Worm (Caenorhabditis elegans): Measurements from ENCODE around the gene nhr-125.

ce11 chrV:4360018-4360417 lies 34.7 kb upstream of the nhr-125 start:
- TF ChIP-seq mbf-1 (tag; optimal IDR thresholded peaks at IDR 0.05) (no peak), elt-1 (tag; optimal IDR thresholded peaks at IDR 0.05) (no peak), R02D3.7 (tag; optimal IDR thresholded peaks at IDR 0.05) (no peak), C34F6.9 (tag; optimal IDR thresholded peaks at IDR 0.05) (no peak), nhr-11 (tag; optimal IDR thresholded peaks at IDR 0.05) (no peak), nhr-6 (tag; optimal IDR thresholded peaks at IDR 0.05) (no peak), snpc-4 (tag; optimal IDR thresholded peaks at IDR 0.05) (no peak), lin-13 (GFP tag; optimal IDR thresholded peaks at IDR 0.05) (no peak), skn-1 (tag; optimal IDR thresholded peaks at IDR 0.05) (no peak), unc-62 (GFP tag; optimal IDR thresholded peaks at IDR 0.05) (no peak), ztf-4 (tag; optimal IDR thresholded peaks at IDR 0.05) (no peak), lsy-2 (tag; optimal IDR thresholded peaks at IDR 0.05) (no peak), nhr-25 (tag; optimal IDR thresholded peaks at IDR 0.05) (no peak)
